Worm (Caenorhabditis elegans) whole organism, late embryonic: ENCODE data around the gene ZK892.3.

ENCODE experiments used
- K02D7.2 ChIP-seq: sonication (generic microtip); optimal IDR thresholded peaks from 2 replicates; lab custom pipeline; 2017; ENCODE audit warnings: mild to moderate bottlenecking, missing genetic modification characterization, missing compliant biosample characterization
- T23F11.4 ChIP-seq: fragments of 200-800 bp; sonication (Bioruptor generic); optimal IDR thresholded peaks from 2 replicates; lab custom pipeline; 2018; ENCODE audit warnings: mild to moderate bottlenecking, missing genetic modification characterization, missing compliant biosample characterization
- ama-1 ChIP-seq: fragments of 150-350 bp; optimal IDR thresholded peaks from 2 replicates; lab custom pipeline; 2014
- ceh-18 ChIP-seq: sonication (generic microtip); optimal IDR thresholded peaks from 2 replicates; lab custom pipeline; 2016; ENCODE audit warnings: missing genetic modification characterization, missing compliant biosample characterization
- ceh-19 ChIP-seq: fragments of 200-800 bp; sonication (Bioruptor generic); optimal IDR thresholded peaks from 2 replicates; lab custom pipeline; 2018; ENCODE audit warnings: mild to moderate bottlenecking, missing genetic modification characterization, missing compliant biosample characterization
- ceh-22 ChIP-seq: sonication (generic microtip); optimal IDR thresholded peaks from 2 replicates; lab custom pipeline; 2017; ENCODE audit warnings: missing biosample characterization, missing genetic modification characterization
- ceh-30 ChIP-seq: fragments of 150-350 bp; optimal IDR thresholded peaks from 2 replicates; lab custom pipeline; 2014; ENCODE audit warnings: missing biosample characterization, missing genetic modification characterization
- ceh-34 ChIP-seq: sonication (generic microtip); optimal IDR thresholded peaks from 2 replicates; lab custom pipeline; 2016; ENCODE audit warnings: mild to moderate bottlenecking, missing genetic modification characterization, missing compliant biosample characterization
- ceh-45 ChIP-seq: fragments of 200-800 bp; sonication (Bioruptor generic); IDR thresholded peaks from 2 replicates; pipeline ENCODE4 v1.3.6; 2022; ENCODE audit warnings: missing genetic modification reagents, missing genetic modification characterization, missing compliant biosample characterization
- ceh-48 ChIP-seq: sonication (generic microtip); optimal IDR thresholded peaks from 2 replicates; lab custom pipeline; 2016; ENCODE audit warnings: missing genetic modification characterization, inconsistent platforms, missing compliant biosample characterization
- che-1 ChIP-seq: sonication (generic microtip); optimal IDR thresholded peaks from 2 replicates; lab custom pipeline; 2016; ENCODE audit warnings: mild to moderate bottlenecking, missing genetic modification characterization, missing compliant biosample characterization
- dve-1 ChIP-seq: sonication (generic microtip); optimal IDR thresholded peaks from 2 replicates; lab custom pipeline; 2017; ENCODE audit warnings: antibody characterized with exemption, mild to moderate bottlenecking, missing genetic modification characterization, missing compliant biosample characterization
- elt-2 ChIP-seq: sonication (generic microtip); optimal IDR thresholded peaks from 2 replicates; lab custom pipeline; 2016; ENCODE audit warnings: missing genetic modification reagents, missing genetic modification characterization, missing compliant biosample characterization
- eyg-1 ChIP-seq: sonication (generic microtip); optimal IDR thresholded peaks from 2 replicates; lab custom pipeline; 2016; ENCODE audit warnings: missing genotype, missing genetic modification characterization, missing compliant biosample characterization
- fkh-6 ChIP-seq: sonication (generic microtip); optimal IDR thresholded peaks from 2 replicates; lab custom pipeline; 2016; ENCODE audit warnings: missing genetic modification characterization, missing compliant biosample characterization
- hlh-13 ChIP-seq: fragments of 200-800 bp; sonication (Bioruptor generic); optimal IDR thresholded peaks from 2 replicates; lab custom pipeline; 2018; ENCODE audit warnings: mild to moderate bottlenecking, missing genetic modification characterization, missing compliant biosample characterization
- hlh-15 ChIP-seq: sonication (generic microtip); optimal IDR thresholded peaks from 2 replicates; lab custom pipeline; 2016; ENCODE audit warnings: missing genetic modification characterization, missing compliant biosample characterization
- hlh-30 ChIP-seq: sonication (generic microtip); optimal IDR thresholded peaks from 2 replicates; lab custom pipeline; 2017; ENCODE audit warnings: antibody characterized with exemption, missing genetic modification characterization, missing compliant biosample characterization; ENCODE audit not compliant: insufficient read depth
- nfya-1 ChIP-seq: sonication (generic microtip); optimal IDR thresholded peaks from 2 replicates; lab custom pipeline; 2017; ENCODE audit warnings: missing genetic modification characterization, mild to moderate bottlenecking, missing compliant biosample characterization, antibody characterized with exemption, moderate library complexity
- nhr-11 ChIP-seq: fragments of 150-350 bp; optimal IDR thresholded peaks from 2 replicates; lab custom pipeline; 2014; ENCODE audit warnings: missing biosample characterization, missing genetic modification characterization
- npax-4 ChIP-seq: sonication (generic microtip); optimal IDR thresholded peaks from 2 replicates; lab custom pipeline; 2016; ENCODE audit warnings: missing genetic modification characterization, missing compliant biosample characterization
- odd-2 ChIP-seq: sonication (generic microtip); optimal IDR thresholded peaks from 2 replicates; lab custom pipeline; 2017; ENCODE audit warnings: antibody characterized with exemption, mild to moderate bottlenecking, missing genetic modification characterization, missing compliant biosample characterization
- pax-1 ChIP-seq: fragments of 150-350 bp; optimal IDR thresholded peaks from 2 replicates; lab custom pipeline; 2014; ENCODE audit warnings: missing biosample characterization, missing genetic modification characterization
- ref-2 ChIP-seq: sonication (generic microtip); optimal IDR thresholded peaks from 2 replicates; lab custom pipeline; 2016; ENCODE audit warnings: missing genetic modification characterization, missing compliant biosample characterization
- tbx-2 ChIP-seq: sonication (generic microtip); optimal IDR thresholded peaks from 2 replicates; lab custom pipeline; 2016; ENCODE audit warnings: missing genetic modification characterization, missing compliant biosample characterization
- tbx-7 ChIP-seq: sonication (generic microtip); optimal IDR thresholded peaks from 2 replicates; lab custom pipeline; 2016; ENCODE audit warnings: missing genotype, missing genetic modification characterization, missing compliant biosample characterization
- ttx-3 ChIP-seq: sonication (generic microtip); optimal IDR thresholded peaks from 2 replicates; lab custom pipeline; 2016; ENCODE audit warnings: missing genetic modification reagents, missing genetic modification characterization, missing compliant biosample characterization
- unc-3 ChIP-seq, 2 experiments: fragments of 200-800 bp in 1 of 2; sonication (Bioruptor generic) in 1 of 2; sonication (generic microtip) in 1 of 2; conservative IDR thresholded peaks in 1 of 2; optimal IDR thresholded peaks in 1 of 2; 2 replicates each; pipeline versions ENCODE4 v1.3.6 to Lab custom; 2016 to 2022; ENCODE audit warnings: missing compliant biosample characterization in 2 of 2, missing genetic modification characterization in 2 of 2, missing genetic modification reagents in 1 of 2
- unc-42 ChIP-seq: sonication (generic microtip); optimal IDR thresholded peaks from 2 replicates; lab custom pipeline; 2016; ENCODE audit warnings: missing genotype, missing genetic modification characterization, missing compliant biosample characterization
- unc-55 ChIP-seq: sonication (generic microtip); optimal IDR thresholded peaks from 2 replicates; lab custom pipeline; 2017; ENCODE audit warnings: missing biosample characterization, missing genetic modification reagents, missing genetic modification characterization
- ztf-16 ChIP-seq: sonication (generic microtip); optimal IDR thresholded peaks from 2 replicates; lab custom pipeline; 2017; ENCODE audit warnings: missing genetic modification characterization, missing compliant biosample characterization

The ZK892.3 gene

DNA sequence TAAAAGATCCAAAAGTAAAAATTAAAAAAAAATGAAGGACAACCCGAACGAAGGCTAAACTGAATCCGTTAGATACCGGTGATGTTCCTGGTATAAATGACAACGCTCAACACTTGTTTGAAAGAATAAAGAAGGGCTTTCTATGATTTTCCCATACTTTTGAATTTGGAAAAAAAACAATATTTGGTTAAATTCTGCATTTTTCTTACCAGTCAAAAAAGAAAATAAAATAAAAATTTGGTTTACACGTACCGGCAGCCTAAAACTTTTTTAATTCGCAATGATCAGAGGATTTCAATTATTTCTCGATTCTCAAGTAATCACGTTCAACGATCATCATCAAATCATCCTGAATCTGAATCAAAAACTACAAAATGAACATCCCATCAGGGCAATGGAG is at the start of gene ZK892.3:
Gene ZK892.3, plus strand, starts transcription at position 301 of the 400 bp plus-strand sequence.
- no peak for TF ChIP-seq hlh-15 (tag; lab: Kevin White, UChicago)

DNA sequence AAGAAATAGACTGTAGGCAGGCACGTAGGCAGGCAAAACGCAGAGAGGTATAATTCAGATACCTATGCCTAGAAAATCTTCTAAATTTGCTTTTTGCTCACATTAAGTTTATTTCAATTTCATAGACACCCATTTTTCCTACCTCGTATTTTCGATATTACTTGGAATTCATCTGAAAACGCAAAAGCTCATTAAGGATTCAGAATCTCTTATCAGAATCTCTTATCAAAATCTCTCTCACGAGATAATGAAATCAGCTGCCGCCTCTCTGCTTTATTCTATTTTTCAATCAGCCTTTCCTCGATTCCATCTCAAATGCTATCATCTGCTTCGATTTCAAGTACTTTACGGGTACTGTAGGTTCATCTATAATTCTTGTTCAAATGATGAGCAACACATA is 49.8 kb upstream of the ZK892.3 start:
- TF ChIP-seq unc-3 (GFP tag; conservative IDR thresholded peaks at IDR 0.05; lab: Robert Waterston, UW) (no peak), unc-3 (tag; optimal IDR thresholded peaks at IDR 0.05; lab: Kevin White, UChicago) (no peak), npax-4 (tag; lab: Kevin White, UChicago) (no peak), ceh-34 (no peak), nhr-11 (tag; lab: Kevin White, UChicago) (no peak), ceh-45 (GFP tag; lab: Robert Waterston, UW) (no peak), unc-55 (no peak), ama-1 (lab: Kevin White, UChicago) (no peak), dve-1 (tag; lab: Kevin White, UChicago) (no peak), ttx-3 (tag; lab: Kevin White, UChicago) (no peak), che-1 (tag; lab: Kevin White, UChicago) (no peak), T23F11.4 (GFP tag; lab: Kevin White, UChicago) (no peak), elt-2 (tag; lab: Kevin White, UChicago) (no peak), odd-2 (tag; lab: Kevin White, UChicago) (no peak), hlh-13 (GFP tag; lab: Kevin White, UChicago) (no peak)
- TF ChIP-seq, all 69 proteins: peak for 0

- TF ChIP-seq che-1 (tag; lab: Kevin White, UChicago) (no peak), ceh-30 (no peak)
These were observed 46.8 kb upstream of the ZK892.3 start, which contains the start of gene egl-43 for ce11 chrII:9954885-9955284. egl-43 (plus strand) TSS chrII:9955185.

ce11 chrII:9956116-9956515 is 45.5 kb upstream of the ZK892.3 start:
- TF ChIP-seq unc-3 (GFP tag; conservative IDR thresholded peaks at IDR 0.05; lab: Robert Waterston, UW) (no peak), unc-3 (tag; optimal IDR thresholded peaks at IDR 0.05; lab: Kevin White, UChicago) (no peak), eyg-1 (tag; lab: Kevin White, UChicago) (no peak), ceh-48 (no peak), ceh-19 (GFP tag; lab: Kevin White, UChicago) (no peak), unc-42 (tag; lab: Kevin White, UChicago) (no peak)

DNA sequence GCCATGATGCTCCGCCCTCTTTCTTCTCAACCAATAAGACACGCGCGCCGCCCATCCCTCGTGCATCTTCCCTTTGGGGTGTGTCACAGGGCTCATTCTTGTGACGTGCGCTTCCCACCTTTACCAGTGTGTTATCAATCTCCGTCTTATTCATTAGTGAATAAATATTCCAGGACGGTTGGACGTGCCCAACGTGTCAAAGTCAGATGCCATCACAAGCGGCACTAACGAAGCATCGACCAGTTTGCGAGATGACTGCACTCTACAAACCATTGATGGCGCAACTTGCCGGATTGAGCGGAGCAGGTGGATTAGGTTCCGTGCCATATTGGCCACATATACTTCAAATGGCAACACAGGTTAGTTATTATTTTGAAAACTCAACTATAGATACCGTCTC is 41.5 kb upstream of the ZK892.3 start:
- TF ChIP-seq ref-2 (tag; lab: Kevin White, UChicago): peak; percentile 10
- peak; percentile 12 for TF ChIP-seq tbx-2 (tag; lab: Kevin White, UChicago)
- peak; percentile 23 for TF ChIP-seq nfya-1 (tag; lab: Kevin White, UChicago)
- peak; percentile 36 for TF ChIP-seq hlh-30
- TF ChIP-seq fkh-6 (tag; lab: Kevin White, UChicago): no peak

DNA sequence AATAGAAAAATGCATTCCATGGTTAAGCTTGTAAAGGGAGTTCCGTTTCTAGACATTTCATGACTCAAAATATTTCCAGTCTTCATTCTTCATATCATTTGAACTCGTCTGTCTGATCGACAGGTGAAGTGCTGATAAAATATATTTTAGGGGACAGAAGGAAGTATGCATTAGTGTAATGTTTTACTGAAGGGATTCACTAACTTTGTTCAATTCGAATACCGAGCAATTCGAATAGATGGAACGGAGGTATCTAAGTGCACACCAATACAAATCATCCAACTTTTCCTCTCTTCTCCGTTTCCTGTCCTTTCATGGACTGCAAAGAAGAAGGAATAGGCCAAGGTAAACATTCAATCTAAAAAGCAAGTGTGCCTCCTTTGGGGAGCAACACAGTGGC is 37.8 kb upstream of the ZK892.3 start:
- TF ChIP-seq dve-1 (tag; lab: Kevin White, UChicago): no peak

ce11 chrII:9965325-9965724 is 36.3 kb upstream of the ZK892.3 start:
- no peak for TF ChIP-seq tbx-7
- no peak for TF ChIP-seq ceh-22 (tag; lab: Kevin White, UChicago)
- no peak for TF ChIP-seq ztf-16 (tag; lab: Kevin White, UChicago)
- TF ChIP-seq ceh-45 (GFP tag; lab: Robert Waterston, UW): no peak
- TF ChIP-seq pax-1 (tag; lab: Kevin White, UChicago): no peak
- no peak for TF ChIP-seq K02D7.2
- no peak for TF ChIP-seq ceh-18 (tag; lab: Kevin White, UChicago)
